Fruit fly (Drosophila melanogaster) whole organism, embryonic: ENCODE results near the gene CG11836.

Source experiments
- BEAF-32 ChIP-seq: fragments of 200-800 bp; sonication (Bioruptor generic); optimal IDR thresholded peaks from 3 replicates; lab custom pipeline; 2017; ENCODE audit warnings: missing biosample characterization, missing genetic modification characterization, mild to moderate bottlenecking, moderate library complexity, missing genetic modification reagents
- CG11085 ChIP-seq: fragments of 200-800 bp; sonication (Bioruptor generic); IDR thresholded peaks from 2 replicates; pipeline ENCODE4 v1.3.6; 2022; ENCODE audit warnings: missing biosample characterization, missing genetic modification characterization
- CG13287 ChIP-seq: fragments of 200-800 bp; sonication (Bioruptor generic); IDR thresholded peaks from 2 replicates; pipeline ENCODE4 v1.3.6; 2022; ENCODE audit warnings: missing biosample characterization, missing genetic modification characterization; ENCODE audit not compliant: partially characterized antibody
- CG13624 ChIP-seq: fragments of 200-800 bp; sonication (Bioruptor generic); optimal IDR thresholded peaks from 2 replicates; lab custom pipeline; 2016; ENCODE audit warnings: missing biosample characterization, missing genetic modification characterization
- CG14710 ChIP-seq: fragments of 200-800 bp; sonication (Bioruptor generic); optimal IDR thresholded peaks from 3 replicates; lab custom pipeline; 2019; ENCODE audit warnings: missing biosample characterization, mild to moderate bottlenecking, missing genetic modification characterization, moderate library complexity
- CG15514 ChIP-seq: fragments of 200-800 bp; sonication (Bioruptor generic); optimal IDR thresholded peaks from 3 replicates; lab custom pipeline; 2017; ENCODE audit warnings: missing biosample characterization, missing genetic modification characterization, mild to moderate bottlenecking, moderate library complexity, missing genetic modification reagents
- CG1647 ChIP-seq: fragments of 200-800 bp; sonication (Bioruptor generic); optimal IDR thresholded peaks from 3 replicates; lab custom pipeline; 2016; ENCODE audit warnings: missing biosample characterization, missing genetic modification characterization
- CG16813 ChIP-seq: fragments of 200-800 bp; sonication (Bioruptor generic); IDR thresholded peaks from 3 replicates; pipeline ENCODE4 v1.3.6; 2022; ENCODE audit warnings: missing biosample characterization, missing genetic modification characterization; ENCODE audit not compliant: partially characterized antibody
- CG2116 ChIP-seq: fragments of 200-800 bp; sonication (Bioruptor generic); optimal IDR thresholded peaks from 3 replicates; lab custom pipeline; 2018; ENCODE audit warnings: missing biosample characterization, mild to moderate bottlenecking, missing genetic modification characterization
- CG33557 ChIP-seq: fragments of 200-800 bp; sonication (Bioruptor generic); optimal IDR thresholded peaks from 2 replicates; lab custom pipeline; 2019; ENCODE audit warnings: missing biosample characterization, mild to moderate bottlenecking, missing genetic modification characterization, moderate library complexity
- CG34422 ChIP-seq: fragments of 200-800 bp; sonication (Bioruptor generic); IDR thresholded peaks from 3 replicates; pipeline ENCODE4 v1.3.6; 2022; ENCODE audit warnings: missing biosample characterization, missing genetic modification characterization
- CG5953 ChIP-seq: fragments of 200-800 bp; sonication (Bioruptor generic); IDR thresholded peaks from 2 replicates; pipeline ENCODE4 v1.3.6; 2022; ENCODE audit warnings: missing biosample characterization, missing genetic modification characterization
- CG8924 ChIP-seq: fragments of 200-800 bp; optimal IDR thresholded peaks from 3 replicates; lab custom pipeline; 2019; ENCODE audit warnings: missing biosample characterization, mild to moderate bottlenecking, missing genetic modification characterization, moderate library complexity
- CG9727 ChIP-seq: fragments of 200-800 bp; sonication (Bioruptor generic); optimal IDR thresholded peaks from 3 replicates; lab custom pipeline; 2017; ENCODE audit warnings: missing biosample characterization, mild to moderate bottlenecking, missing genetic modification characterization
- CG9797 ChIP-seq: fragments of 200-800 bp; sonication (Bioruptor generic); optimal IDR thresholded peaks from 3 replicates; lab custom pipeline; 2018; ENCODE audit warnings: missing biosample characterization, mild to moderate bottlenecking, missing genetic modification characterization
- CTCF ChIP-seq: fragments of 200-800 bp; sonication (Bioruptor generic); optimal IDR thresholded peaks from 2 replicates; lab custom pipeline; 2017; ENCODE audit warnings: missing biosample characterization, mild to moderate bottlenecking, missing genetic modification characterization, moderate library complexity
- CkIIα-i1 ChIP-seq: fragments of 200-800 bp; sonication (Bioruptor generic); IDR thresholded peaks from 2 replicates; pipeline ENCODE4 v1.3.6; 2022; ENCODE audit warnings: missing biosample characterization, missing genetic modification characterization
- Dbx ChIP-seq: fragments of 200-800 bp; sonication (Bioruptor generic); IDR thresholded peaks from 3 replicates; pipeline ENCODE4 v1.3.6; 2022; ENCODE audit warnings: missing biosample characterization, missing genetic modification characterization
- Dp ChIP-seq: fragments of 200-800 bp; sonication (Bioruptor generic); optimal IDR thresholded peaks from 2 replicates; lab custom pipeline; 2018; ENCODE audit warnings: missing biosample characterization, mild to moderate bottlenecking, missing genetic modification characterization, moderate library complexity
- Dref ChIP-seq: fragments of 200-800 bp; sonication (Bioruptor generic); IDR thresholded peaks from 2 replicates; pipeline ENCODE4 v1.3.6; 2022; ENCODE audit warnings: missing biosample characterization, missing genetic modification characterization
- E2f2 ChIP-seq: fragments of 200-800 bp; sonication (Bioruptor generic); IDR thresholded peaks from 2 replicates; pipeline ENCODE4 v1.3.6; 2022; ENCODE audit warnings: missing biosample characterization, missing genetic modification characterization
- Ets97D ChIP-seq: fragments of 200-800 bp; sonication (Bioruptor generic); optimal IDR thresholded peaks from 3 replicates; lab custom pipeline; 2016; ENCODE audit warnings: missing biosample characterization, missing genetic modification characterization
- HmgD ChIP-seq: fragments of 200-800 bp; sonication (Bioruptor generic); optimal IDR thresholded peaks from 3 replicates; lab custom pipeline; 2016; ENCODE audit warnings: missing biosample characterization, missing genetic modification characterization
- HmgZ ChIP-seq: fragments of 200-800 bp; sonication (Bioruptor generic); optimal IDR thresholded peaks from 2 replicates; lab custom pipeline; 2018; ENCODE audit warnings: missing biosample characterization, mild to moderate bottlenecking, missing genetic modification characterization
- MBD-R2 ChIP-seq: fragments of 200-800 bp; sonication (Bioruptor generic); IDR thresholded peaks from 2 replicates; pipeline ENCODE4 v1.3.6; 2022; ENCODE audit warnings: missing biosample characterization, missing genetic modification characterization
- MESR4 ChIP-seq: fragments of 200-800 bp; sonication (Bioruptor generic); optimal IDR thresholded peaks from 2 replicates; lab custom pipeline; 2018; ENCODE audit warnings: missing biosample characterization, mild to moderate bottlenecking, missing genetic modification characterization, moderate library complexity
- Med ChIP-seq: fragments of 200-800 bp; sonication (Bioruptor generic); peaks from one replicate; lab custom pipeline; 2016; ENCODE audit warnings: missing biosample characterization, missing genetic modification characterization, mild to moderate bottlenecking, inconsistent platforms, moderate library complexity
- Myb ChIP-seq: fragments of 200-800 bp; sonication (Bioruptor generic); optimal IDR thresholded peaks from 2 replicates; lab custom pipeline; 2016; ENCODE audit warnings: missing biosample characterization, missing genetic modification characterization
- Oli ChIP-seq: fragments of 200-800 bp; sonication (Bioruptor generic); optimal IDR thresholded peaks from 2 replicates; lab custom pipeline; 2018; ENCODE audit warnings: missing biosample characterization, mild to moderate bottlenecking, missing genetic modification characterization, moderate library complexity
- Scr ChIP-seq: fragments of 200-800 bp; sonication (Bioruptor generic); IDR thresholded peaks from 2 replicates; pipeline ENCODE4 v1.3.6; 2022; ENCODE audit warnings: missing biosample characterization, missing genetic modification characterization; ENCODE audit not compliant: partially characterized antibody
- Trl ChIP-seq, 3 experiments: fragments of >200 bp in 2 of 3; fragments of 200-800 bp in 1 of 3; sonication (Bioruptor generic) in 1 of 3; optimal IDR thresholded peaks; 2 replicates in 1 of 3; 3 replicates in 2 of 3; lab custom pipeline; 2016 to 2017; ENCODE audit warnings: missing biosample characterization in 1 of 3, missing genetic modification characterization in 1 of 3
- YL-1 ChIP-seq: fragments of 200-800 bp; sonication (Bioruptor generic); optimal IDR thresholded peaks from 3 replicates; lab custom pipeline; 2017; ENCODE audit warnings: missing biosample characterization, mild to moderate bottlenecking, missing genetic modification characterization
- ac ChIP-seq: fragments of 200-800 bp; sonication (Bioruptor generic); optimal IDR thresholded peaks from 3 replicates; lab custom pipeline; 2017; ENCODE audit warnings: missing biosample characterization, mild to moderate bottlenecking, missing genetic modification characterization
- al ChIP-seq: fragments of 200-800 bp; sonication (Bioruptor generic); IDR thresholded peaks from 2 replicates; pipeline ENCODE4 v1.3.6; 2022; ENCODE audit warnings: missing biosample characterization, missing genetic modification characterization
- amos ChIP-seq: fragments of 200-800 bp; sonication (Bioruptor generic); IDR thresholded peaks from 2 replicates; pipeline ENCODE4 v1.3.6; 2022; ENCODE audit warnings: missing biosample characterization, missing genetic modification characterization; ENCODE audit not compliant: partially characterized antibody
- chif ChIP-seq, 2 experiments: fragments of 200-800 bp; sonication (Bioruptor generic); optimal IDR thresholded peaks; 3 replicates each; lab custom pipeline; 2016; ENCODE audit warnings: missing biosample characterization in 2 of 2, missing genetic modification characterization in 2 of 2
- crp ChIP-seq, 2 experiments: fragments of 200-800 bp; sonication (Bioruptor generic); optimal IDR thresholded peaks; 2 replicates in 1 of 2; 3 replicates in 1 of 2; lab custom pipeline; 2017; ENCODE audit warnings: missing biosample characterization in 2 of 2, missing genetic modification characterization in 2 of 2, mild to moderate bottlenecking in 1 of 2, moderate library complexity in 1 of 2
- emc ChIP-seq: fragments of 200-800 bp; sonication (Bioruptor generic); optimal IDR thresholded peaks from 2 replicates; lab custom pipeline; 2016; ENCODE audit warnings: missing biosample characterization, missing genetic modification characterization
- exex ChIP-seq: fragments of 200-800 bp; sonication (Bioruptor generic); optimal IDR thresholded peaks from 4 replicates; lab custom pipeline; 2018; ENCODE audit warnings: missing biosample characterization, mild to moderate bottlenecking, missing genetic modification characterization, moderate library complexity
- eyg ChIP-seq: fragments of 200-800 bp; sonication (Bioruptor generic); optimal IDR thresholded peaks from 3 replicates; lab custom pipeline; 2016; ENCODE audit warnings: missing biosample characterization, missing genetic modification characterization
- fd102C ChIP-seq: fragments of 200-800 bp; sonication (Bioruptor generic); optimal IDR thresholded peaks from 2 replicates; lab custom pipeline; 2018; ENCODE audit warnings: missing biosample characterization, mild to moderate bottlenecking, missing genetic modification characterization, moderate library complexity
- gfzf ChIP-seq: fragments of 200-800 bp; sonication (Bioruptor generic); optimal IDR thresholded peaks from 2 replicates; lab custom pipeline; 2016; ENCODE audit warnings: missing biosample characterization, mild to moderate bottlenecking, missing genetic modification characterization, moderate library complexity
- mirr ChIP-seq: fragments of 200-800 bp; sonication (Bioruptor generic); optimal IDR thresholded peaks from 3 replicates; lab custom pipeline; 2018; ENCODE audit warnings: missing biosample characterization, mild to moderate bottlenecking, missing genetic modification characterization
- pb ChIP-seq: fragments of 200-800 bp; sonication (Bioruptor generic); optimal IDR thresholded peaks from 3 replicates; lab custom pipeline; 2016; ENCODE audit warnings: missing biosample characterization, missing genetic modification characterization
- pzg ChIP-seq: fragments of 200-800 bp; sonication (Bioruptor generic); optimal IDR thresholded peaks from 3 replicates; lab custom pipeline; 2018; ENCODE audit warnings: missing biosample characterization, mild to moderate bottlenecking, missing genetic modification characterization, moderate library complexity
- row ChIP-seq: fragments of 200-800 bp; sonication (Bioruptor generic); IDR thresholded peaks from 3 replicates; pipeline ENCODE4 v1.3.6; 2022; ENCODE audit warnings: missing biosample characterization, missing genetic modification characterization
- trem ChIP-seq: fragments of 200-800 bp; optimal IDR thresholded peaks from 3 replicates; lab custom pipeline; 2019; ENCODE audit warnings: missing biosample characterization, mild to moderate bottlenecking, missing genetic modification characterization, moderate library complexity
- yki ChIP-seq: fragments of >200 bp; optimal IDR thresholded peaks from 3 replicates; lab custom pipeline; 2018

CG11836 gene

DNA sequence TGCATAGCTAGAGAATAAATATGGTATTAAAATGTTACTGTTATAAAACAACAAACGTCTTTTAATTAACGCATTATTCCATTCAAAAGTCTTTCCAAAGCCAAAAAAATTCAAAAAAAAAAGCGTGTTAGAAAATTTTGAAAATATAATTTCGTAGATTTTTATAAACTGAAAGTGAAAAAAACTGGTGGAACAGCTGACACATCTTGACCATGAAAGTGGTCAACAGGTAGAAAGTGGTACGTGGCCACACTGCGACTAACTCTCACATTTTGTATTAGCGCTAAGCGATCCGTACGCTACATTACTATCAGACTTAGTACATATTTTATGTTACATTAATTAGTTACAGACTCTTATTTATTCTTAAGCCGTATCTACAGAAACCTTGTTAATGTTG lies at the start of gene CG11836:
Gene CG11836 (plus strand): TSS at position 256 of the 400 bp plus-strand sequence.
- peak; percentile 59 for TF ChIP-seq gfzf (GFP tag; lab: Kevin White, UChicago)
- no peak for TF ChIP-seq CG33557 (GFP tag; lab: Kevin White, UChicago)
- TF ChIP-seq crp (GFP tag; optimal IDR thresholded peaks at IDR 0.05; lab: Kevin White, UChicago): peak in 1 of 2 experiments; percentile 74
- TF ChIP-seq Oli (tag; lab: Kevin White, UChicago): no peak
- 0 out of 3 replicates have a peak, but pooled peaks have one; percentile 29 for TF ChIP-seq row (GFP tag; lab: Robert Waterston, UW)
- no peak for TF ChIP-seq HmgZ (tag; lab: Kevin White, UChicago)
- TF ChIP-seq fd102C (GFP tag; lab: Kevin White, UChicago): no peak
- no peak for TF ChIP-seq chif (GFP tag; optimal IDR thresholded peaks at IDR 0.05; lab: Kevin White, UChicago)
- no peak for TF ChIP-seq mirr (GFP tag; lab: Kevin White, UChicago)
- TF ChIP-seq MBD-R2 (GFP tag; lab: Robert Waterston, UW): 0 out of 2 replicates have a peak, but pooled peaks have one; percentile 8

DNA sequence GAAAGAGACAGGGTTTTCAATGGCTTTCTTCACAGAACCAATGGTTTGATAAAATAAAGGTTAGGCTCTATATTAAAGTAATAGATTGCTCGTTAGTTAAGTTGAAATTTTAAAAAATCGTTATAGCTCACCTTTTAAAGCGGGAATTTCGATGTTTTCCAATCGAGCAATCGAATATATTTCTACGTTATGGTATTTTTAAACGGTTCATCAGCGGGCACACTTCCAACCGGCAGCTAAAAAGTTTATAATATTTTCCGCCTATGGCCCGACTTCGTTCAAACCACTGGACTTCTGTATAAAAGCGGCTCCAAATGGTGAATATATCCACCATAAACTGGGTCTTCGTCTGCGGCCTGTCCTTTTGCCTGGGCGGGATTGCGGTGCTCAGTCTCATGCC lies 47.9 kb upstream of the CG11836 start, which contains the start of gene beta4GalT7:
Gene beta4GalT7 (plus strand): TSS at position 201 of the 400 bp plus-strand sequence.
- TF ChIP-seq HmgD (GFP tag; lab: Kevin White, UChicago) (no peak), Med (GFP tag; lab: Kevin White, UChicago) (peak; percentile 36), Myb (GFP tag; lab: Kevin White, UChicago) (peak; percentile 96), CG8924 (tag; lab: Kevin White, UChicago) (no peak), trem (tag; lab: Kevin White, UChicago) (peak; percentile 7), CkIIα-i1 (no peak), pzg (GFP tag; lab: Kevin White, UChicago) (peak; percentile 57), MBD-R2 (GFP tag; lab: Robert Waterston, UW) (peak; percentile 69), Trl (optimal IDR thresholded peaks at IDR 0.05; lab: Kevin White, UChicago) (no peak), Trl (GFP tag; optimal IDR thresholded peaks at IDR 0.05; lab: Kevin White, UChicago) (no peak), CG9797 (GFP tag; lab: Kevin White, UChicago) (peak; percentile 56), gfzf (GFP tag; lab: Kevin White, UChicago) (peak; percentile 79), CG11085 (GFP tag; lab: Robert Waterston, UW) (no peak), CG13287 (GFP tag; lab: Robert Waterston, UW) (peak; percentile 46; the same call in 1 of the 2 replicates), Dbx (GFP tag; lab: Robert Waterston, UW) (no peak), CG5953 (GFP tag; lab: Robert Waterston, UW) (no peak), YL-1 (GFP tag; lab: Kevin White, UChicago) (peak; percentile 11), CG15514 (GFP tag; lab: Kevin White, UChicago) (peak; percentile 48), CG14710 (peak; percentile 6), CG9727 (GFP tag; lab: Kevin White, UChicago) (no peak), ac (no peak), emc (no peak), al (GFP tag; lab: Robert Waterston, UW) (no peak), Dp (GFP tag; lab: Kevin White, UChicago) (peak; percentile 84), CG13624 (no peak), CG1647 (GFP tag; lab: Kevin White, UChicago) (no peak), CG16813 (GFP tag; lab: Robert Waterston, UW) (no peak; the same call in 2 of the 3 replicates), Scr (GFP tag; lab: Robert Waterston, UW) (peak; percentile 25; the same call in 1 of the 2 replicates), Dref (peak; percentile 70), E2f2 (peak; percentile 87), eyg (GFP tag; lab: Kevin White, UChicago) (no peak), pb (GFP tag; lab: Kevin White, UChicago) (no peak), MESR4 (GFP tag; lab: Kevin White, UChicago) (peak; percentile 17), amos (GFP tag; lab: Robert Waterston, UW) (peak; percentile 22; the same call in 1 of the 2 replicates), CG2116 (GFP tag; lab: Kevin White, UChicago) (peak; percentile 57), yki (lab: Kevin White, UChicago) (no peak), BEAF-32 (GFP tag; lab: Kevin White, UChicago) (peak; percentile 26), Ets97D (GFP tag; lab: Kevin White, UChicago) (peak; percentile 10), CG34422 (GFP tag; lab: Robert Waterston, UW) (peak; percentile 40; the same call in 1 of the 3 replicates), exex (no peak), CTCF (GFP tag; lab: Kevin White, UChicago) (no peak)
